Worm (Caenorhabditis elegans) whole organism, L4/young adult: ENCODE results near the gene pdha-1.

Experiments
- W03F9.2 ChIP-seq: fragments of 150-350 bp; optimal IDR thresholded peaks from 2 replicates; lab custom pipeline; 2014; ENCODE audit warnings: missing biosample characterization, missing genetic modification characterization
- dao-5 ChIP-seq: sonication (generic microtip); optimal IDR thresholded peaks from 2 replicates; lab custom pipeline; 2016; ENCODE audit warnings: missing genotype, missing genetic modification characterization, moderate library complexity, missing compliant biosample characterization
- him-1 ChIP-seq: sonication (generic microtip); optimal IDR thresholded peaks from 2 replicates; lab custom pipeline; 2016; ENCODE audit warnings: missing genotype, missing genetic modification reagents, missing genetic modification characterization, missing compliant biosample characterization

Gene pdha-1

DNA sequence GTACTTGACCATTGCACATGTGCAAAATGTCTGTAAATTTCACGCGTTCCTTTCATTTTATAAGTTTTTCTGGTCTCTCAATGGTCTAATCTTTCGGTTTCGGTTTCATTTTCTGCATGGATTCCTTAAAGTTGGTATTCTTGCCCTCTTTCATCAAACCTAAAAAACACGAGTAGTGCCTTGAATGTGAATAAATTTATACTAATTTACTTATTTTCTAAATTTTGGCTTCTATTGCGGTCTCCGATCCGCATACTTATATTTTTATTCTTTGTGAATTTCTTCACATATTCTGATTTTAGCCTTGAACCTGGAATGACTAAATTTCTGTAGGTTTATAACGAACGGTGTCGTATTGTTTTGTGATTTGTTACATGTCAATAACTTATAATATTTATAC, at the start of gene pdha-1:
TSS of gene pdha-1 (plus strand) at position 301 of the 400 bp plus-strand sequence.
- TF ChIP-seq dao-5 (tag; lab: Kevin White, UChicago) (no peak), him-1 (tag; lab: Kevin White, UChicago) (no peak), W03F9.2 (tag; lab: Kevin White, UChicago) (no peak)

DNA sequence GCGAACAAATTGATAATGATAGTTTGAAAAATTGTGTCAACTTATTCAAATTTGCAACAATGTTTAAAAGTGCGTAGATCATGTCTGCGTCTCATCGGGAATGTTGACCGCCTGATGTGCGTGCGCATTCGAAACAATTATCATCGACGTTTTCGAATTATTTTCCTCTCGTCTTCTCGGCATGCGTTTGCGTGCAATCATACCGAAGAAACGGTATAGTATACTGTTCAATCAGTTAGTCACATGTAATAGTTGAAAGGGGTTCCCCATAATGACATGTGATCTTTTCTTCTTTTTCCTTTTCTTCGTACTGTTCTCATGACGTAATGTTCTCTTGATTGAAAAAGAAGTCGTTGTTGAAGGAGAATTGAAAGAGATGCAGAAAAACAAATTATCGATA, 49.3 kb upstream of the pdha-1 start:
- no peak for TF ChIP-seq him-1 (tag; lab: Kevin White, UChicago)
- peak; percentile 34 for TF ChIP-seq W03F9.2 (tag; lab: Kevin White, UChicago)
- TF ChIP-seq dao-5 (tag; lab: Kevin White, UChicago), result peak; percentile 37

DNA sequence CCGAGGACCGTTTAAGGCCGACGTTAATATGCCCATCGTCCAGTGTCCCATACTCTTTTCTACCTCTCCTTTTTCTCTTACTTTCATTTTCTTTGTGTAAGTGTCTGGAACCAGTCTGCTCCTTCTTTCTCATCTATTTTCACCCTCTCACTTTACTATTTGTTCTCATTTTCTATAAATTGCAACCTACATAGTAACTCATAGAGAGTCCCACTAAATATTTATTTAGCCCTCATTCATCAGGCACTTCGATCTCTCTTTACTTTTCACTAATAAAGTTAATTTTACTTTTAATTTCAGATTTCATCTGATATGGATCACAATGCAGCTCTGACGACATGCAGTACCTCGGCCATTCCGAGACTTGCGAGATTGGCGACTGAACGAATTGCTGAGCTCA, 48.7 kb upstream of the pdha-1 start, which contains the start of gene zyg-11:
TSS of gene zyg-11 (plus strand) at position 301 of the 400 bp plus-strand sequence.
- TF ChIP-seq W03F9.2 (tag; lab: Kevin White, UChicago) (no peak), dao-5 (tag; lab: Kevin White, UChicago) (no peak), him-1 (tag; lab: Kevin White, UChicago) (no peak)

DNA sequence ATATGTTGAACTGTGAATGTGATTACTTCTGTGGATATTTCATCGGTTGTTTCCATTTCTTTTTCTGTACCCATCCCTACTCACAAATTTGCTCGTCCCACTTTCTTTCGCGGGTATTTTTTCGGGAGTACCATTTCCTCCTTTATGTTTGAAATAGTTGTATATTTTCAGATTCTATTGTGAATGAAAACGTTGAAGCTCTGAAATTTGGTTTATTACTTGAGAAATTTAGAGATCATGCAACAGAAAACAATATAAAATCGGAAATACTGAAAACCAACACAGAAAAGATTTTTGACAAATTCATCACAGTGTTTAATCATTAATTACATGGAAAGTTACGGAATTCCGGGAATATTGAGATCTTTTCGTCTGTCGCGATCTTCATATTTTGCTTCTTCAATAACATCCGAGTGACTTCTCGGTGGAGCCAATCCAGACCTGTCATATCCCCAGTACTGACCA, 45.5 kb upstream of the pdha-1 start:
- no peak for TF ChIP-seq W03F9.2 (tag; lab: Kevin White, UChicago)
- no peak for TF ChIP-seq dao-5 (tag; lab: Kevin White, UChicago)
- no peak for TF ChIP-seq him-1 (tag; lab: Kevin White, UChicago)

DNA sequence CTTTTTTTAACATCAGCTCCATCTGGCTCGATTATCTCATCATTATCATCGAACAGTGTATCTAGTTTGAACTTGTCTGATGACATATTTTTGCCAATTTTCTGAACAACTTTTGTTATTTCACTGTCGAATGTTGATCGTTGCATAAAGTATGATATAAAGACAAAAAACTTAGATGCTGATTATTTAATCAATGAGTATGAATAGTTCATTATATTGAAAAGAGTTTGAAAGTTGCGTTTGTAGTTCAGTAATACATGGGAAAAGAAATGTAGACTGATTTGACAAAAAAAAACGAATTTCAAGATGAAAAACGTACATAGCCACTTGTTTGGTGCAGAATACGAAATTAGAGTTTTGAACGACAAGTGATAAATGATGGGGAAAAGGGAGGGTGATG, 43.6 kb upstream of the pdha-1 start, which contains the start of gene hda-2:
TSS of gene hda-2 (minus strand) at position 101 of the 400 bp plus-strand sequence.
- TF ChIP-seq him-1 (tag; lab: Kevin White, UChicago) (no peak), dao-5 (tag; lab: Kevin White, UChicago) (no peak), W03F9.2 (tag; lab: Kevin White, UChicago) (no peak)

DNA sequence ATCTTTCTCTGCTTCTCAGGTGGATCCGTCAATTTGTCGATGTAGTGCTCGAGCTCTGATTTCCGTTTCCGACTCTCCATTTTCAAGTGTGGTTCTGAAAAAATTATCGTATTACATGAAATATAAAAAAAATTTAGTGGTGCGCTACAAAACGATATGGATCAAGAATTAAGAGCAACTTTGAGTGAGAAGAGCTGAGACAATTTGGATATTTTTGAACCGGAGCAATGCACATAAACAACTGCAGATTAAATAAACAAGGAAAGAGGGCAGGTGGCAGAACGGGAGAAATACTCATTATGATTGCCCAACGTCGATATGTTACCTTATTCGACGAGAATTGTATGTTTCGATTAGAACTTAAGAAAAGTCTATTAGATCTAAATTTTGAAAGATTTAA, 38.4 kb upstream of the pdha-1 start, which contains the start of gene swsn-7:
TSS of gene swsn-7 (minus strand) at position 101 of the 400 bp plus-strand sequence.
- TF ChIP-seq him-1 (tag; lab: Kevin White, UChicago), result no peak
- no peak for TF ChIP-seq dao-5 (tag; lab: Kevin White, UChicago)
- no peak for TF ChIP-seq W03F9.2 (tag; lab: Kevin White, UChicago)

DNA sequence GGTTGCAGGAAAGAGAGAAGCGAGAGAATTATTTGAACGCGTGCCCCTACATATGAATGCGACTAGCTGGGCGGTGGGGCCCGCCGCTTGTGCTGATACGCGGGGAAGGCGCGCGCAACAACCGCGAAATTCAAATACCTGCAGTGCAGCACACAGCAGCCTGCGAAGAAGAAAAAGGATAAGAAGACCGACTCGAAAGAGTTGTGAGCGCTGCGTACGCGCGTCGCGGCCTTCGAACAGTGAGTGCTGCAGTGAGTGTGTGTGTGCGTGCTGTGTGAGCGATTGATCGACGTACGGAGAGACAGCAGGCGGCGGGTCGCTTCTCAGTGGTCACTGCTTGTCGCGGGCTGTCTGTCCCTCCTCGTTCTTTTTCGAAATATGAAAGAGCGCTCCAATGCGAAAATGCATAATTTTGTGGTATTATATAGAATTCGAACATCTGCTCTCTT, 37.8 kb upstream of the pdha-1 start:
- TF ChIP-seq dao-5 (tag; lab: Kevin White, UChicago) (peak; percentile 70), W03F9.2 (tag; lab: Kevin White, UChicago) (no peak), him-1 (tag; lab: Kevin White, UChicago) (peak; percentile 93)

DNA sequence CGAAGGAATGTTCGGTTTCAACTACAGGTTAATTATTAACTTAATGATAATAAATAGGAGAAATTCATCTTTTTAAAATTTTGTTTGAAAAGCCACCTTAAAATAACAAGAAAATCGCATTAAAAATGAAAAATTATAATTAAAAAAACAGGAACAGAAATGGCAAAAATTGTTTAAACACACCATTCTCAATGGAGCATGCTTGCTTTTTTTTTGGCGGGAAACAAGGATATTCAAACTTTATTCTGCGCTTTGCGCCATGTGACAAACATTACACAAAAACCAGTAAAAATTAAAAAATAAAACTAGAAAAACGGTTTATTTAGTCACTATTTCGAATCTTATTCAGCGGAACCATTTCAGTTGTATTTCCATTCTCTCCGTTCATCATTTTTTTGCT, 37.4 kb upstream of the pdha-1 start:
- no peak for TF ChIP-seq dao-5 (tag; lab: Kevin White, UChicago)
- TF ChIP-seq W03F9.2 (tag; lab: Kevin White, UChicago), result no peak
- no peak for TF ChIP-seq him-1 (tag; lab: Kevin White, UChicago)

DNA sequence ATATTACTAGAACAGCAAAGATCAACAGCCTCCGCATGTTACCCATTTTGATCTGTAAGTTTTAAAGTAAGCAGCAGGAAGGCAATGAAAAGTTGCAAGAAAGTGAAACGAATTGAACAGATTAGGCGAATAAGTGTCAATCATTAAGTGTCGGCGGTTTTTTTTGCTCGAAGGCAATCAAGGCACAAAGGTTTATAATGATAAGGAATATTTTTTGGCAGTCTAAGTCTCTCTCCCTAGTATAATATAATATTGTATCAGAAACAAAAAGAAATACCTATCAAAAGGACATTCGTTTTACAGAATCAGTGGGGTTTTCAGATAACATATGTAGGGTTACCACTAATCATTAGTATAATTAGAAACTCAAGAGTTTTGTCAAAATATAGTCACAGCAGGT, 33.4 kb upstream of the pdha-1 start, which contains the start of gene nrf-6:
TSS of gene nrf-6 (minus strand) at position 52 of the 400 bp plus-strand sequence.
- TF ChIP-seq W03F9.2 (tag; lab: Kevin White, UChicago) (no peak), dao-5 (tag; lab: Kevin White, UChicago) (no peak), him-1 (tag; lab: Kevin White, UChicago) (no peak)

DNA sequence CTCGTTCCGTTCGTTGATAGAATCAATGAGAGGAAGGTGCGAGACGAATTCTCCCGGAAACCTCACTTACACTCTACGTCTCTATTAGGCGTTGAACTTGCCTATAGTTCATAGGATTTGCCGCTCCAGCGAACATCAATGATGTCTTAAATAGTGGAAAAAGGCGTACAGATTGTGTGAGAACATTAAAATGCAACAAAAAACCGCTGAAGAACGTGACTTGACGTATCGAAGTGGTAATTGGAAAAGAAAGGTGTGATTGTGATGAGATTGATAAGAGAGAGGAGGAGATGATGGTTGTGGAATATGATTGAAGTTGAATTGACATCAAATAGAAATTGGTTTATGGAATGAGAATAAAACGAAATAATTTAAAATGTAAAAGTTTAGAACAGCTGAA, 32.1 kb upstream of the pdha-1 start:
- TF ChIP-seq dao-5 (tag; lab: Kevin White, UChicago) (no peak), W03F9.2 (tag; lab: Kevin White, UChicago) (no peak), him-1 (tag; lab: Kevin White, UChicago) (no peak)

DNA sequence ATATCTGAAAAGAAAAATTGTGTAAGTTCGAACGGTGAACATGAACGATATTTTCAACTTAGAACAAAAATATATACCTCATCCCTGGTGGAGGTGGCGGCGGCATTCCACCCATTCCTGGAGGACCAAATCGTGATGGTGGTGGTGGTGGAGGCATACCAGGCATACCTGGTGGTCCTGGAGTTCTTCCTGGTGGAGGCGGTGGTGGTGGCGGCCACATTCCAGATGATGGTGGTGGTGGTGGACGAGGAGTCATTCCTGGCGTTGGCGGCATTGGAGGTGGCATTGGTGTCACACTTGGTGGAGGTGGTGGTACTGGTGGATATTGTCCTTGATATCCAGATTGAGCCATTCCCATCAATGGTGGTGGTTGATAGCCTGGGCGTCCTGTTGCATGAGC, 31.5 kb upstream of the pdha-1 start:
- no peak for TF ChIP-seq him-1 (tag; lab: Kevin White, UChicago)
- TF ChIP-seq dao-5 (tag; lab: Kevin White, UChicago), result no peak
- TF ChIP-seq W03F9.2 (tag; lab: Kevin White, UChicago), result no peak

DNA sequence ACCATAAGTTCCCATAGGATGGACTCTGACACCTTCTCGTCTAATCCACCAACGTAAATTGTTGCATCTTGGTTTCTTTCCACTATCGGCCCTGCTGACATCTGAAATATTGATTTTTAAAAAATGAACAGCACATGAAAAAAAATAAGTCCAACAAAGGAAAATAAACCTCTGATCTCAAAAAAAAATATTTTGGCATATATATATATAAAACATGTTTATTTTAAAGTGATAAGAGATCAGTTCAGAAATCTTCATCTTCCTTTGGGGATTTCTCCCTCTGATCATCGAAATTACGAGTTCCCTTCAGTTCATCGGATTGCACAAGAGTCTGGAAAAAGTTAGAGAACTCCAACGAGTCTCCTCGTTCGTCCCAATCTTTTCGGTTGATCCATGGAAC, 30.4 kb upstream of the pdha-1 start, which contains the start of gene sap-49:
TSS of gene sap-49 (minus strand) at position 101 of the 400 bp plus-strand sequence.
- no peak for TF ChIP-seq dao-5 (tag; lab: Kevin White, UChicago)
- no peak for TF ChIP-seq W03F9.2 (tag; lab: Kevin White, UChicago)
- TF ChIP-seq him-1 (tag; lab: Kevin White, UChicago), result no peak

DNA sequence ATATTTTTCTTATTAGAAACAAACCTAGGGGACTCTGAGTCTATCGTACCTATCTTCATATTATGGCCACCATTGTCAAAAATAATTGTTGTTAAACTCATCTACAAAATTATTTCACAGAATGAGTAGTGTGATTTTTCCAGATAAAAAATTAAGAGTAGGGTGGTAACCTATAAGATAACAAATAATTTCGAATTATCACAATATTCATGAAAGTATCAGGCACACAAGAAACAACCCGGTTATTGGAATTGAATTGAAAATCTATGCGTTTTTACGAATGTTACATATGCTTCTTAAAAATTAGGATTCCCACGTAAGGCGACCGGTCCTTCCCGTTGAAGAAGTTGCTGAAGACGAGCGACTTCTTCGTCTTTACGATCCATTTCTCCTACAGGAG, 28.8 kb upstream of the pdha-1 start, which contains the start of gene arp-6:
TSS of gene arp-6 (minus strand) at position 101 of the 400 bp plus-strand sequence.
- no peak for TF ChIP-seq dao-5 (tag; lab: Kevin White, UChicago)
- TF ChIP-seq him-1 (tag; lab: Kevin White, UChicago), result no peak
- no peak for TF ChIP-seq W03F9.2 (tag; lab: Kevin White, UChicago)

DNA sequence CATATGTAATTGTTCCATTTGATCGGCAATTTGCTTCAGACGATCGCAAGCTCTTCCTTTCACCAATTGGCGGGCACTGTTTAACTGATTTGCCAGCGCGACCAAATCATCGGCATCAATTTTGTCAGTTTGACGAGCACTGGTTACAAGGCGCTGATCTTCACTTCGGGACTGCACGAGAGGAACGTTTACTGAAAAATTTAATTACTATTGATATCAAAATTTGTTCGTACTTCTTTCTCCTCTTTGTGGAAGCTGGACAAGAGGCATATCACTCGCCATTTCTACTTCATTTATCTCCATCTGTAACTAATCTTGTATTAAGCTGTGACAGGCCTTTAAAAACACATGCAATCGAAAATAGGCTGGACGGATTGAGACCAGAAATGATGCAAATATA, 28.2 kb upstream of the pdha-1 start, which contains the start of gene C08B11.9:
TSS of gene C08B11.9 (minus strand) at position 307 of the 400 bp plus-strand sequence.
- TF ChIP-seq dao-5 (tag; lab: Kevin White, UChicago), result no peak
- TF ChIP-seq W03F9.2 (tag; lab: Kevin White, UChicago), result no peak
- TF ChIP-seq him-1 (tag; lab: Kevin White, UChicago), result no peak
